Worm (Caenorhabditis elegans) whole organism, young adult: ENCODE results near the gene F36H9.1.

Source experiments
- B0019.2 ChIP-seq: fragments of 200-800 bp; sonication (Bioruptor generic); conservative IDR thresholded peaks from 2 replicates; pipeline ENCODE4 v1.3.6; 2022; ENCODE audit warnings: missing genetic modification reagents, missing genetic modification characterization, missing compliant biosample characterization
- C17E4.6 ChIP-seq: fragments of 200-800 bp; sonication (Bioruptor generic); IDR thresholded peaks from 2 replicates; pipeline ENCODE4 v1.3.6; 2022; ENCODE audit warnings: missing genetic modification reagents, missing genetic modification characterization, missing compliant biosample characterization
- D2030.7 ChIP-seq: fragments of 200-800 bp; sonication (Bioruptor generic); IDR thresholded peaks from 2 replicates; pipeline ENCODE4 v1.3.6; 2022; ENCODE audit warnings: missing genetic modification reagents, missing genetic modification characterization, missing compliant biosample characterization
- hrde-1 ChIP-seq: sonication (generic microtip); optimal IDR thresholded peaks from 2 replicates; lab custom pipeline; 2016; ENCODE audit warnings: missing genetic modification characterization, mild to moderate bottlenecking, missing compliant biosample characterization, moderate library complexity, missing genotype, missing genetic modification reagents, borderline replicate concordance
- lin-54 ChIP-seq: fragments of 200-800 bp; sonication (Bioruptor generic); optimal IDR thresholded peaks from 2 replicates; lab custom pipeline; 2018; ENCODE audit warnings: mild to moderate bottlenecking, missing genetic modification characterization, missing compliant biosample characterization
- lsy-27 ChIP-seq: sonication (generic microtip); optimal IDR thresholded peaks from 2 replicates; lab custom pipeline; 2017; ENCODE audit warnings: missing genetic modification characterization, mild to moderate bottlenecking, missing compliant biosample characterization, antibody characterized with exemption, missing genotype, borderline replicate concordance; ENCODE audit not compliant: insufficient read depth
- nhr-179 ChIP-seq: sonication (generic microtip); optimal IDR thresholded peaks from 2 replicates; lab custom pipeline; 2016; ENCODE audit warnings: mild to moderate bottlenecking, missing genetic modification characterization, missing compliant biosample characterization
- unc-130 ChIP-seq: sonication (generic microtip); optimal IDR thresholded peaks from 2 replicates; lab custom pipeline; 2016; ENCODE audit warnings: missing genetic modification reagents, missing genetic modification characterization, missing compliant biosample characterization
- unc-62 ChIP-seq: fragments of 150-350 bp; optimal IDR thresholded peaks from 2 replicates; lab custom pipeline; 2014; ENCODE audit warnings: missing biosample characterization, missing genetic modification reagents, missing genetic modification characterization
- zim-3 ChIP-seq: sonication (generic microtip); optimal IDR thresholded peaks from 2 replicates; lab custom pipeline; 2017; ENCODE audit warnings: mild to moderate bottlenecking, missing genetic modification characterization, moderate library complexity, missing compliant biosample characterization
- ztf-25 ChIP-seq: fragments of 200-800 bp; sonication (Bioruptor generic); IDR thresholded peaks from 2 replicates; pipeline ENCODE4 v1.3.6; 2022; ENCODE audit warnings: missing genetic modification reagents, missing genetic modification characterization, missing compliant biosample characterization
- ztf-26 ChIP-seq: sonication (generic microtip); optimal IDR thresholded peaks from 2 replicates; lab custom pipeline; 2017; ENCODE audit warnings: missing genetic modification characterization, missing compliant biosample characterization

ce11 chrV:1773120-1773519 lies 21.2 kb upstream of the F36H9.1 start:
- TF ChIP-seq D2030.7 (GFP tag; lab: Robert Waterston, UW) (0 out of 2 replicates have a peak, but pooled peaks have one; percentile 16), ztf-25 (no peak), unc-62 (GFP tag; lab: Kevin White, UChicago) (no peak), unc-130 (GFP tag; lab: Kevin White, UChicago) (no peak), nhr-179 (tag; lab: Kevin White, UChicago) (no peak), B0019.2 (GFP tag; lab: Robert Waterston, UW) (no peak), ztf-26 (no peak), lin-54 (GFP tag; lab: Kevin White, UChicago) (no peak), lsy-27 (tag; lab: Kevin White, UChicago) (no peak), zim-3 (tag; lab: Kevin White, UChicago) (no peak), hrde-1 (no peak), C17E4.6 (no peak)
